Worm (Caenorhabditis elegans) whole organism, L4 larva: ENCODE measurements around the gene cam-1.

Experiments used
- dve-1 ChIP-seq: sonication (generic microtip); optimal IDR thresholded peaks from 2 replicates; lab custom pipeline; 2017; ENCODE audit warnings: antibody characterized with exemption, mild to moderate bottlenecking, missing genetic modification characterization, missing compliant biosample characterization; ENCODE audit not compliant: insufficient read depth
- lin-29 ChIP-seq: fragments of 200-800 bp; sonication (Bioruptor generic); IDR thresholded peaks from 2 replicates; pipeline ENCODE4 v1.3.6; 2022; ENCODE audit warnings: missing genetic modification reagents, missing genetic modification characterization, missing compliant biosample characterization
- lin-39 ChIP-seq: fragments of 150-350 bp; optimal IDR thresholded peaks from 2 replicates; lab custom pipeline; 2014; ENCODE audit warnings: missing biosample characterization, missing genetic modification reagents, missing genetic modification characterization
- ztf-11 ChIP-seq: fragments of 150-350 bp; optimal IDR thresholded peaks from 2 replicates; lab custom pipeline; 2014; ENCODE audit warnings: missing biosample characterization, missing genetic modification characterization

DNA sequence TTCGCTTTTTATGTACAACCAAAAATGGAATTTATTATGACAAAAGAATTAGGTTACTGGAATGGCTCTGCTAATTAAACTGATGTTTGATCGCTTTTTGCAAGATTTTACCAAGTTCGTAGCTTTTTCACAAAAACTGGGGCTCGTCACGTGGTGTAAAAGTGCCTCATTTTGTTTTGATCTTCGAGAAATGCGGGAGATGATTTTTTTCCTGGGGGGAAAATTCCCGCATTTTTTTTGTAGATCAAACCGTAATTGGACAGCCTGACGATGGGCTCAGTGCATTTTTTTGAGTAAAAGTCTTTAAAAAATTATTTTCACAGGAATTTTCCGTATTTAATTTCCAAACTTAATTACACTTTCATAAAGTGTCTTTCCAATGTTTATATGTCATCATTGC is 21.0 kb downstream of the cam-1 start:
- no peak for TF ChIP-seq lin-29 (GFP tag; lab: Robert Waterston, UW)
- TF ChIP-seq dve-1 (tag; lab: Kevin White, UChicago), result no peak
- TF ChIP-seq ztf-11 (tag; lab: Kevin White, UChicago), result no peak
- no peak for TF ChIP-seq lin-39
